Worm (Caenorhabditis elegans): ENCODE data around the gene C23G10.10.

The C23G10.10 gene

ce11 chrIII:6180294-6180693 lies 33.5 kb downstream of the C23G10.10 start:
- no peak for TF ChIP-seq ces-1 (GFP tag; optimal IDR thresholded peaks at IDR 0.05)
- TF ChIP-seq ceh-43 (GFP tag; optimal IDR thresholded peaks at IDR 0.05), result no peak
- no peak for TF ChIP-seq ceh-83 (GFP tag; optimal IDR thresholded peaks at IDR 0.05)
- TF ChIP-seq hlh-1 (tag; optimal IDR thresholded peaks at IDR 0.05), result no peak
- TF ChIP-seq lsy-2 (tag; optimal IDR thresholded peaks at IDR 0.05), result no peak
- no peak for TF ChIP-seq elt-1 (tag; optimal IDR thresholded peaks at IDR 0.05; ENCODE audit: borderline replicate concordance, insufficient read depth)
- no peak for TF ChIP-seq elt-3 (tag; optimal IDR thresholded peaks at IDR 0.05)
- TF ChIP-seq sptf-1 (tag; optimal IDR thresholded peaks at IDR 0.05), result no peak
- no peak for TF ChIP-seq bed-3 (GFP tag; optimal IDR thresholded peaks at IDR 0.05)
- no peak for TF ChIP-seq pha-4 (tag; optimal IDR thresholded peaks at IDR 0.05)
- no peak for TF ChIP-seq nhr-76 (tag; optimal IDR thresholded peaks at IDR 0.05)
- no peak for TF ChIP-seq unc-120 (tag; optimal IDR thresholded peaks at IDR 0.05; ENCODE audit: poor library complexity, severe bottlenecking)
- TF ChIP-seq ham-2 (GFP tag; optimal IDR thresholded peaks at IDR 0.05), result no peak
- TF ChIP-seq lin-32 (GFP tag; optimal IDR thresholded peaks at IDR 0.05), result no peak
- TF ChIP-seq snpc-4 (tag; optimal IDR thresholded peaks at IDR 0.05), result no peak
- no peak for TF ChIP-seq lin-13 (tag; optimal IDR thresholded peaks at IDR 0.05)
- TF ChIP-seq ceh-39 (tag; optimal IDR thresholded peaks at IDR 0.05), result no peak
- TF ChIP-seq M03D4.4 (tag; optimal IDR thresholded peaks at IDR 0.05), result no peak
- no peak for TF ChIP-seq unc-62 (GFP tag; optimal IDR thresholded peaks at IDR 0.05)

ce11 chrIII:6179062-6179461 lies 34.8 kb downstream of the C23G10.10 start:
- TF ChIP-seq unc-39 (tag; optimal IDR thresholded peaks at IDR 0.05) (no peak), lin-13 (tag; optimal IDR thresholded peaks at IDR 0.05) (no peak), nhr-76 (tag; optimal IDR thresholded peaks at IDR 0.05) (no peak), mls-2 (tag; optimal IDR thresholded peaks at IDR 0.05) (no peak), hlh-1 (tag; optimal IDR thresholded peaks at IDR 0.05) (no peak), cnd-1 (tag; optimal IDR thresholded peaks at IDR 0.05) (no peak), lsy-2 (tag; optimal IDR thresholded peaks at IDR 0.05) (no peak), ces-1 (GFP tag; optimal IDR thresholded peaks at IDR 0.05) (no peak), ceh-43 (GFP tag; optimal IDR thresholded peaks at IDR 0.05) (no peak), snpc-4 (tag; optimal IDR thresholded peaks at IDR 0.05) (no peak), elt-3 (tag; optimal IDR thresholded peaks at IDR 0.05) (no peak), tbx-8 (GFP tag; optimal IDR thresholded peaks at IDR 0.05) (no peak), blmp-1 (tag; optimal IDR thresholded peaks at IDR 0.05) (no peak)

ce11 chrIII:6178586-6178985 lies 35.2 kb downstream of the C23G10.10 start, which contains the start of gene F42A10.7:
F42A10.7 (minus strand) TSS chrIII:6178686.
- TF ChIP-seq ceh-43 (GFP tag; optimal IDR thresholded peaks at IDR 0.05) (no peak), elt-1 (tag; optimal IDR thresholded peaks at IDR 0.05; ENCODE audit: borderline replicate concordance, insufficient read depth) (no peak), nhr-28 (tag; optimal IDR thresholded peaks at IDR 0.05) (no peak), nhr-12 (tag; optimal IDR thresholded peaks at IDR 0.05) (no peak), mls-2 (tag; optimal IDR thresholded peaks at IDR 0.05) (no peak), sem-2 (GFP tag; optimal IDR thresholded peaks at IDR 0.05) (no peak)

- no peak for TF ChIP-seq nhr-76 (tag; optimal IDR thresholded peaks at IDR 0.05)
- no peak for TF ChIP-seq zip-8 (tag; optimal IDR thresholded peaks at IDR 0.05)
- no peak for TF ChIP-seq cnd-1 (tag; optimal IDR thresholded peaks at IDR 0.05)
- TF ChIP-seq hlh-1 (tag; optimal IDR thresholded peaks at IDR 0.05), result no peak
- TF ChIP-seq nhr-2 (tag; optimal IDR thresholded peaks at IDR 0.05), result no peak
- TF ChIP-seq M03D4.4 (tag; optimal IDR thresholded peaks at IDR 0.05), result no peak
- no peak for TF ChIP-seq blmp-1 (tag; optimal IDR thresholded peaks at IDR 0.05)
- no peak for TF ChIP-seq ztf-11 (tag; optimal IDR thresholded peaks at IDR 0.05)
- no peak for TF ChIP-seq tbx-8 (GFP tag; optimal IDR thresholded peaks at IDR 0.05)
- no peak for TF ChIP-seq nhr-28 (tag; optimal IDR thresholded peaks at IDR 0.05)
- TF ChIP-seq drap-1 (GFP tag; optimal IDR thresholded peaks at IDR 0.05), result no peak
- no peak for TF ChIP-seq mab-5 (tag; optimal IDR thresholded peaks at IDR 0.05)
- no peak for TF ChIP-seq ceh-39 (tag; optimal IDR thresholded peaks at IDR 0.05)
- no peak for TF ChIP-seq sptf-1 (tag; optimal IDR thresholded peaks at IDR 0.05)
Observed at ce11 chrIII:6177631-6178030, 36.2 kb downstream of the C23G10.10 start.

- TF ChIP-seq unc-62 (GFP tag; optimal IDR thresholded peaks at IDR 0.05), result no peak
Observed at ce11 chrIII:6176761-6177160, 37.1 kb downstream of the C23G10.10 start, which contains the start of gene F42A10.6. F42A10.6 (minus strand) TSS chrIII:6176861.

Measured in whole organism, mixed stage, embryonic.